Worm (Caenorhabditis elegans): ENCODE measurements around the gene pck-1.

ce11 chrIII:61045-61444, 5.0 kb downstream of the pck-1 start, which contains the start of gene btb-5:
- TF ChIP-seq ceh-28 (tag; optimal IDR thresholded peaks at IDR 0.05) (no peak), fos-1 (tag; optimal IDR thresholded peaks at IDR 0.05) (no peak), egl-27 (tag; optimal IDR thresholded peaks at IDR 0.05) (no peak)

Measured in whole organism, L3 larva.